Fruit fly (Drosophila melanogaster): Measurements from ENCODE around the gene CG17292.

The CG17292 gene

DNA sequence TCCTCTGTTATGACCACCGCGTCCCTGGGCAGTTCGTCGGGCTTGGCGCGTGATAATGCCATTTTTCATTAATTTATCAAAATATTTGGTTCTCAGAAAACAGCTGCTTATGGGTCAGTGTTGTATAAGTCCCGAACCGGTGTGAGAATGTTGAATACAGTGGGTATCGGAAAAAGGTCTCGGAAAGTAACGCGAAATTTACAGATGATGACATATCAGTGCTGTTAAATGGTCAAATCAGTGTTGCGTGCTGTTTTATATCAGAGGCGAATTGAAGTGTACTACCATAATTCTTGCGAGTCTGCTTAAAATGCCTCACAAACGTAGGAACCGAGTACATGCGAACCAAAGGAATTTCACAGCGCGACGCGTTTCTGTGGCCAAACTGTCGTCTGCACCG lies 12.4 kb downstream of the CG17292 start, which contains the start of the genes CG13392 and Rcd4 (continued):
- TF ChIP-seq nerfin-1 (tag; optimal IDR thresholded peaks at IDR 0.05) (peak; percentile 58), dpn (GFP tag; optimal IDR thresholded peaks at IDR 0.05) (peak; percentile 70 to 82), BEAF-32 (GFP tag; optimal IDR thresholded peaks at IDR 0.05) (peak; percentile 63), fd64A (GFP tag; optimal IDR thresholded peaks at IDR 0.05) (no peak), Bteb2 (GFP tag; optimal IDR thresholded peaks at IDR 0.05) (peak; percentile 57), sens (GFP tag) (peak; percentile 91), sisA (GFP tag; IDR thresholded peaks at IDR 0.05) (0 out of 2 replicates have a peak, but pooled peaks have one; percentile 33), Rfx (GFP tag; IDR thresholded peaks at IDR 0.05) (peak; percentile 88), CG11093 (GFP tag; IDR thresholded peaks at IDR 0.05) (no peak), org-1 (GFP tag; optimal IDR thresholded peaks at IDR 0.05) (peak; percentile 20), zen (tag; optimal IDR thresholded peaks at IDR 0.05) (peak; percentile 76), tio (GFP tag; optimal IDR thresholded peaks at IDR 0.05) (no peak), sd (tag; optimal IDR thresholded peaks at IDR 0.05) (peak; percentile 77), NC2β (GFP tag; optimal IDR thresholded peaks at IDR 0.05) (peak; percentile 64), slou (GFP tag; optimal IDR thresholded peaks at IDR 0.05) (peak; percentile 10), Doc3 (GFP tag; IDR thresholded peaks at IDR 0.05; ENCODE audit: partially characterized antibody) (peak; percentile 67; the same call in 1 of the 3 replicates), CG10979 (tag; optimal IDR thresholded peaks at IDR 0.05) (peak; percentile 39), Optix (GFP tag; IDR thresholded peaks at IDR 0.05) (0 out of 3 replicates have a peak, but pooled peaks have one; percentile 25), E2f2 (GFP tag; IDR thresholded peaks at IDR 0.05) (peak; percentile 56), ATbp (GFP tag; optimal IDR thresholded peaks at IDR 0.05) (no peak), ftz-f1 (GFP tag; optimal IDR thresholded peaks at IDR 0.05) (peak; percentile 23), wor (GFP tag; IDR thresholded peaks at IDR 0.05) (no peak), CG6689 (GFP tag; IDR thresholded peaks at IDR 0.05) (0 out of 2 replicates have a peak, but pooled peaks have one; percentile 27), MTF-1 (GFP tag; optimal IDR thresholded peaks at IDR 0.05; ENCODE audit: borderline replicate concordance) (peak; percentile 13), ac (GFP tag; optimal IDR thresholded peaks at IDR 0.05) (no peak), CrebB (tag; optimal IDR thresholded peaks at IDR 0.05) (peak; percentile 50), CG13296 (GFP tag; optimal IDR thresholded peaks at IDR 0.05) (peak; percentile 41), CG9876 (GFP tag; optimal IDR thresholded peaks at IDR 0.05) (peak; percentile 45), Ets97D (GFP tag; optimal IDR thresholded peaks at IDR 0.05) (peak; percentile 81), Ets65A (GFP tag) (peak; percentile 97), CG4820 (GFP tag; optimal IDR thresholded peaks at IDR 0.05) (peak; percentile 46), CG17328 (GFP tag; IDR thresholded peaks at IDR 0.05) (0 out of 2 replicates have a peak, but pooled peaks have one; percentile 18), Eip74EF (GFP tag; optimal IDR thresholded peaks at IDR 0.05) (no peak), Awh (GFP tag; IDR thresholded peaks at IDR 0.05) (no peak), Xbp1 (GFP tag; optimal IDR thresholded peaks at IDR 0.05) (peak; percentile 65), CG14014 (GFP tag; IDR thresholded peaks at IDR 0.05) (peak; percentile 53), repo (GFP tag; optimal IDR thresholded peaks at IDR 0.05) (peak; percentile 62), CG1233 (GFP tag; optimal IDR thresholded peaks at IDR 0.05) (peak; percentile 19), CG4404 (GFP tag; IDR thresholded peaks at IDR 0.05) (peak; percentile 48; the same call in 1 of the 2 replicates), CG12391 (tag; optimal IDR thresholded peaks at IDR 0.05) (peak; percentile 47), Lpt (GFP tag; optimal IDR thresholded peaks at IDR 0.05) (no peak), CG2712 (tag; optimal IDR thresholded peaks at IDR 0.05) (peak; percentile 46), so (GFP tag; IDR thresholded peaks at IDR 0.05) (no peak), CG14965 (GFP tag; optimal IDR thresholded peaks at IDR 0.05; ENCODE audit: borderline replicate concordance) (no peak), Fer1 (GFP tag; optimal IDR thresholded peaks at IDR 0.05) (peak; percentile 75), ham (GFP tag; IDR thresholded peaks at IDR 0.05) (no peak), CG9609 (GFP tag; optimal IDR thresholded peaks at IDR 0.05) (peak; percentile 74), dmrt11E (tag; optimal IDR thresholded peaks at IDR 0.05) (peak; percentile 21), CG18619 (GFP tag; optimal IDR thresholded peaks at IDR 0.05) (peak; percentile 36), nerfin-2 (GFP tag; IDR thresholded peaks at IDR 0.05; ENCODE audit: partially characterized antibody) (peak; percentile 58; the same call in 1 of the 2 replicates), CG4730 (GFP tag; IDR thresholded peaks at IDR 0.05) (0 out of 2 replicates have a peak, but pooled peaks have one; percentile 28)
